Fruit fly (Drosophila melanogaster) whole organism, embryonic: Measurements from ENCODE around the gene Sc2.
A peak's percentile ranks its signal among the peaks of the same experiment; 100 is the strongest.

Experiments
- Bgb ChIP-seq: fragments of 200-800 bp; sonication (Bioruptor generic); IDR thresholded peaks from 2 replicates; pipeline ENCODE4 v1.3.6; 2022; ENCODE audit warnings: missing biosample characterization, missing genetic modification characterization; ENCODE audit not compliant: partially characterized antibody
- Blimp-1 ChIP-seq: fragments of 200-800 bp; sonication (Bioruptor generic); optimal IDR thresholded peaks from 3 replicates; lab custom pipeline; 2018; ENCODE audit warnings: missing biosample characterization, missing genetic modification characterization, mild to moderate bottlenecking, moderate library complexity, missing genetic modification reagents
- CG10267 ChIP-seq: fragments of 200-800 bp; sonication (Bioruptor generic); optimal IDR thresholded peaks from 2 replicates; lab custom pipeline; 2018; ENCODE audit warnings: missing biosample characterization, mild to moderate bottlenecking, missing genetic modification characterization, moderate library complexity
- CG12071 ChIP-seq: fragments of 200-800 bp; sonication (Bioruptor generic); optimal IDR thresholded peaks from 3 replicates; lab custom pipeline; 2018; ENCODE audit warnings: missing biosample characterization, mild to moderate bottlenecking, missing genetic modification characterization
- CG12155 ChIP-seq: fragments of 200-800 bp; sonication (Bioruptor generic); optimal IDR thresholded peaks from 3 replicates; lab custom pipeline; 2016; ENCODE audit warnings: missing biosample characterization, missing genetic modification characterization
- CG14050 ChIP-seq: fragments of 200-800 bp; sonication (Bioruptor generic); IDR thresholded peaks from 3 replicates; pipeline ENCODE4 v1.3.6; 2022; ENCODE audit warnings: missing biosample characterization, missing genetic modification characterization
- CG1603 ChIP-seq: fragments of 200-800 bp; sonication (Bioruptor generic); optimal IDR thresholded peaks from 2 replicates; lab custom pipeline; 2019; ENCODE audit warnings: missing biosample characterization, mild to moderate bottlenecking, missing genetic modification characterization, moderate library complexity
- CG1832 ChIP-seq: fragments of 200-800 bp; sonication (Bioruptor generic); optimal IDR thresholded peaks from 2 replicates; lab custom pipeline; 2017; ENCODE audit warnings: missing biosample characterization, mild to moderate bottlenecking, missing genetic modification characterization, inconsistent platforms
- CG32767 ChIP-seq: fragments of 200-800 bp; sonication (Bioruptor generic); IDR thresholded peaks from 2 replicates; pipeline ENCODE4 v1.3.6; 2022; ENCODE audit warnings: missing biosample characterization, missing genetic modification characterization
- CG34224 ChIP-seq: fragments of 200-800 bp; sonication (Bioruptor generic); IDR thresholded peaks from 3 replicates; pipeline ENCODE4 v1.3.6; 2022; ENCODE audit warnings: missing biosample characterization, missing genetic modification characterization; ENCODE audit not compliant: partially characterized antibody
- CG3726 ChIP-seq: fragments of 200-800 bp; sonication (Bioruptor generic); IDR thresholded peaks from 3 replicates; pipeline ENCODE4, ENCODE4 v1.3.6; 2022; ENCODE audit warnings: missing biosample characterization, missing genetic modification characterization
- CG3838 ChIP-seq: fragments of 200-800 bp; sonication (Bioruptor generic); optimal IDR thresholded peaks from 3 replicates; lab custom pipeline; 2016; ENCODE audit warnings: missing biosample characterization, missing genetic modification characterization
- CG42726 ChIP-seq: fragments of 200-800 bp; sonication (Bioruptor generic); IDR thresholded peaks from 2 replicates; pipeline ENCODE4 v1.3.6; 2022; ENCODE audit warnings: missing biosample characterization, missing genetic modification characterization; ENCODE audit not compliant: partially characterized antibody
- CG7271 ChIP-seq: fragments of 200-800 bp; sonication (Bioruptor generic); optimal IDR thresholded peaks from 2 replicates; lab custom pipeline; 2018; ENCODE audit warnings: missing biosample characterization, mild to moderate bottlenecking, missing genetic modification characterization, moderate library complexity
- CG7745 ChIP-seq: fragments of 200-800 bp; sonication (Bioruptor generic); optimal IDR thresholded peaks from 2 replicates; lab custom pipeline; 2018; ENCODE audit warnings: missing biosample characterization, mild to moderate bottlenecking, missing genetic modification characterization, moderate library complexity
- CG9609 ChIP-seq: fragments of 200-800 bp; sonication (Bioruptor generic); optimal IDR thresholded peaks from 3 replicates; lab custom pipeline; 2016; ENCODE audit warnings: missing biosample characterization, missing genetic modification characterization
- CG9797 ChIP-seq: fragments of 200-800 bp; sonication (Bioruptor generic); optimal IDR thresholded peaks from 3 replicates; lab custom pipeline; 2018; ENCODE audit warnings: missing biosample characterization, mild to moderate bottlenecking, missing genetic modification characterization
- CoRest ChIP-seq: fragments of 200-800 bp; sonication (Bioruptor generic); optimal IDR thresholded peaks from 3 replicates; lab custom pipeline; 2018; ENCODE audit warnings: missing biosample characterization, mild to moderate bottlenecking, missing genetic modification characterization, moderate library complexity
- Deaf1 ChIP-seq: fragments of 200-800 bp; optimal IDR thresholded peaks from 3 replicates; lab custom pipeline; 2019; ENCODE audit warnings: missing biosample characterization, mild to moderate bottlenecking, missing genetic modification characterization, moderate library complexity
- Elba2 ChIP-seq: fragments of 200-800 bp; sonication (Bioruptor generic); optimal IDR thresholded peaks from 3 replicates; lab custom pipeline; 2016; ENCODE audit warnings: missing biosample characterization, missing genetic modification characterization
- HLH54F ChIP-seq: fragments of 200-800 bp; sonication (Bioruptor generic); optimal IDR thresholded peaks from 3 replicates; lab custom pipeline; 2016; ENCODE audit warnings: missing biosample characterization, missing genetic modification characterization
- HmgZ ChIP-seq: fragments of 200-800 bp; sonication (Bioruptor generic); optimal IDR thresholded peaks from 2 replicates; lab custom pipeline; 2018; ENCODE audit warnings: missing biosample characterization, mild to moderate bottlenecking, missing genetic modification characterization
- Lhr ChIP-seq: fragments of 200-800 bp; sonication (Bioruptor generic); optimal IDR thresholded peaks from 3 replicates; lab custom pipeline; 2017; ENCODE audit warnings: mild to moderate bottlenecking, missing biosample characterization, missing genetic modification reagents, missing genetic modification characterization
- Mad ChIP-seq: fragments of 200-800 bp; sonication (Bioruptor generic); optimal IDR thresholded peaks from 2 replicates; lab custom pipeline; 2016; ENCODE audit warnings: missing biosample characterization, missing genetic modification characterization
- Myb ChIP-seq: fragments of 200-800 bp; sonication (Bioruptor generic); optimal IDR thresholded peaks from 2 replicates; lab custom pipeline; 2016; ENCODE audit warnings: missing biosample characterization, missing genetic modification characterization
- NC2β ChIP-seq: fragments of 200-800 bp; sonication (Bioruptor generic); optimal IDR thresholded peaks from 2 replicates; lab custom pipeline; 2016; ENCODE audit warnings: missing biosample characterization, missing genetic modification characterization
- NFAT ChIP-seq: fragments of 200-800 bp; sonication (Bioruptor generic); IDR thresholded peaks from 2 replicates; pipeline ENCODE4 v1.3.6; 2022; ENCODE audit warnings: missing biosample characterization, missing genetic modification characterization
- Oli ChIP-seq: fragments of 200-800 bp; sonication (Bioruptor generic); optimal IDR thresholded peaks from 2 replicates; lab custom pipeline; 2018; ENCODE audit warnings: missing biosample characterization, mild to moderate bottlenecking, missing genetic modification characterization, moderate library complexity
- Opbp ChIP-seq: fragments of 200-800 bp; sonication (Bioruptor generic); IDR thresholded peaks from 3 replicates; pipeline ENCODE4 v1.3.6; 2022; ENCODE audit warnings: missing biosample characterization, missing genetic modification characterization; ENCODE audit not compliant: partially characterized antibody
- Rx ChIP-seq: fragments of 200-800 bp; sonication (Bioruptor generic); IDR thresholded peaks from 2 replicates; pipeline ENCODE4 v1.3.6; 2022; ENCODE audit warnings: missing biosample characterization, missing genetic modification characterization
- YL-1 ChIP-seq: fragments of 200-800 bp; sonication (Bioruptor generic); optimal IDR thresholded peaks from 3 replicates; lab custom pipeline; 2017; ENCODE audit warnings: missing biosample characterization, mild to moderate bottlenecking, missing genetic modification characterization
- cg ChIP-seq: fragments of 200-800 bp; sonication (Bioruptor generic); optimal IDR thresholded peaks from 3 replicates; lab custom pipeline; 2019; ENCODE audit warnings: missing biosample characterization, mild to moderate bottlenecking, missing genetic modification characterization, moderate library complexity
- chinmo ChIP-seq: fragments of 200-800 bp; sonication (Bioruptor generic); IDR thresholded peaks from 4 replicates; pipeline ENCODE4 v1.3.6; 2022; ENCODE audit warnings: missing biosample characterization, missing genetic modification characterization; ENCODE audit not compliant: partially characterized antibody
- crol ChIP-seq: fragments of 200-800 bp; sonication (Bioruptor generic); IDR thresholded peaks from 2 replicates; pipeline ENCODE4 v1.3.6; 2022; ENCODE audit warnings: missing biosample characterization, missing genetic modification characterization
- disco-r ChIP-seq: fragments of 200-800 bp; sonication (Bioruptor generic); optimal IDR thresholded peaks from 2 replicates; lab custom pipeline; 2016; ENCODE audit warnings: missing biosample characterization, missing genetic modification characterization
- dm ChIP-seq: fragments of 200-800 bp; sonication (Bioruptor generic); optimal IDR thresholded peaks from 3 replicates; lab custom pipeline; 2016; ENCODE audit warnings: missing biosample characterization, missing genetic modification characterization
- fd64A ChIP-seq: fragments of 200-800 bp; sonication (Bioruptor generic); optimal IDR thresholded peaks from 3 replicates; lab custom pipeline; 2018; ENCODE audit warnings: missing biosample characterization, mild to moderate bottlenecking, missing genetic modification characterization
- gcm ChIP-seq: fragments of 200-800 bp; sonication (Bioruptor generic); optimal IDR thresholded peaks from 2 replicates; lab custom pipeline; 2019; ENCODE audit warnings: missing biosample characterization, mild to moderate bottlenecking, missing genetic modification characterization, moderate library complexity
- gcm2 ChIP-seq: fragments of 200-800 bp; sonication (Bioruptor generic); optimal IDR thresholded peaks from 2 replicates; lab custom pipeline; 2016; ENCODE audit warnings: missing biosample characterization, missing genetic modification characterization
- inv ChIP-seq: fragments of 200-800 bp; sonication (Bioruptor generic); IDR thresholded peaks from 2 replicates; pipeline ENCODE4 v1.3.6; 2022; ENCODE audit warnings: missing biosample characterization, missing genetic modification characterization; ENCODE audit not compliant: partially characterized antibody
- sens ChIP-seq: fragments of 200-800 bp; sonication (Bioruptor generic); peaks from one replicate; lab custom pipeline; 2016; ENCODE audit warnings: missing biosample characterization, missing genetic modification characterization
- sim ChIP-seq: fragments of 200-800 bp; sonication (Bioruptor generic); IDR thresholded peaks from 2 replicates; pipeline ENCODE4 v1.3.6; 2022; ENCODE audit warnings: missing biosample characterization, missing genetic modification characterization
- stwl ChIP-seq: fragments of 200-800 bp; sonication (Bioruptor generic); optimal IDR thresholded peaks from 3 replicates; lab custom pipeline; 2018; ENCODE audit warnings: missing biosample characterization, mild to moderate bottlenecking, missing genetic modification characterization, moderate library complexity
- sug ChIP-seq: fragments of 200-800 bp; optimal IDR thresholded peaks from 2 replicates; lab custom pipeline; 2019; ENCODE audit warnings: missing biosample characterization, mild to moderate bottlenecking, missing genetic modification characterization, moderate library complexity
- tna ChIP-seq: fragments of 200-800 bp; sonication (Bioruptor generic); IDR thresholded peaks from 2 replicates; pipeline ENCODE4 v1.3.6; 2022; ENCODE audit warnings: missing biosample characterization, missing genetic modification characterization; ENCODE audit not compliant: partially characterized antibody
- trem ChIP-seq: fragments of 200-800 bp; optimal IDR thresholded peaks from 3 replicates; lab custom pipeline; 2019; ENCODE audit warnings: missing biosample characterization, mild to moderate bottlenecking, missing genetic modification characterization, moderate library complexity
- trh ChIP-seq: fragments of 200-800 bp; sonication (Bioruptor generic); optimal IDR thresholded peaks from 2 replicates; lab custom pipeline; 2016; ENCODE audit warnings: missing biosample characterization, missing genetic modification characterization
- zf30C ChIP-seq: fragments of 200-800 bp; sonication (Bioruptor generic); optimal IDR thresholded peaks from 3 replicates; lab custom pipeline; 2018; ENCODE audit warnings: missing biosample characterization, mild to moderate bottlenecking, missing genetic modification characterization

Gene Sc2

dm6 chr3L:3908838-3909810 is 5.8 kb downstream of the Sc2 start (continued):
- TF ChIP-seq sens (GFP tag; lab: Kevin White, UChicago): peak; percentile 84
- peak; percentile 20 for TF ChIP-seq HmgZ (tag; lab: Kevin White, UChicago)
- TF ChIP-seq CG3838 (GFP tag; lab: Kevin White, UChicago): no peak
- TF ChIP-seq CG34224 (GFP tag; lab: Robert Waterston, UW): peak; percentile 68
- peak; percentile 12; the same call in 1 of the 2 replicates for TF ChIP-seq NFAT (GFP tag; lab: Robert Waterston, UW)
- TF ChIP-seq Bgb (GFP tag; lab: Robert Waterston, UW): peak; percentile 65
- TF ChIP-seq trem (tag; lab: Kevin White, UChicago): peak; percentile 44
- peak; percentile 31 for TF ChIP-seq YL-1 (GFP tag; lab: Kevin White, UChicago)
- TF ChIP-seq dm (GFP tag; lab: Kevin White, UChicago): peak; percentile 41
- peak; percentile 18 for TF ChIP-seq Lhr (GFP tag; lab: Kevin White, UChicago)
- TF ChIP-seq sim: no peak
- TF ChIP-seq Elba2 (GFP tag; lab: Kevin White, UChicago): peak; percentile 96
- peak; percentile 93 for TF ChIP-seq crol (GFP tag; lab: Robert Waterston, UW)
- TF ChIP-seq CG32767: no peak
- TF ChIP-seq inv (GFP tag; lab: Robert Waterston, UW): peak; percentile 45; the same call in 1 of the 2 replicates
- no peak for TF ChIP-seq gcm (GFP tag; lab: Kevin White, UChicago)
- TF ChIP-seq CG10267 (tag; lab: Kevin White, UChicago): peak; percentile 39
- TF ChIP-seq CG1603: peak; percentile 55
- TF ChIP-seq NC2β (GFP tag; lab: Kevin White, UChicago): peak; percentile 6
- TF ChIP-seq gcm2 (GFP tag; lab: Kevin White, UChicago): no peak
- peak; percentile 73 for TF ChIP-seq CG42726 (GFP tag; lab: Robert Waterston, UW)
- peak; percentile 72; the same call in 2 of the 4 replicates for TF ChIP-seq chinmo (GFP tag; lab: Robert Waterston, UW)
- peak; percentile 14 for TF ChIP-seq sug (tag; lab: Kevin White, UChicago)
- no peak for TF ChIP-seq HLH54F
- TF ChIP-seq CG9797 (GFP tag; lab: Kevin White, UChicago): peak; percentile 47
- no peak for TF ChIP-seq CG14050
- peak; percentile 22 for TF ChIP-seq Deaf1 (tag; lab: Kevin White, UChicago)
- TF ChIP-seq stwl (tag; lab: Kevin White, UChicago): peak; percentile 72
- no peak for TF ChIP-seq CG12071
- peak; percentile 99 for TF ChIP-seq Myb (GFP tag; lab: Kevin White, UChicago)
- peak; percentile 76 for TF ChIP-seq Opbp (GFP tag; lab: Robert Waterston, UW)
- peak; percentile 40; the same call in 1 of the 2 replicates for TF ChIP-seq tna

dm6 chr3L:3909831-3910230 is 6.5 kb downstream of the Sc2 start, which contains the start of gene mge:
mge (minus strand) TSS chr3L:3909931.
- TF ChIP-seq CG12155 (GFP tag; lab: Kevin White, UChicago) (no peak), CG3726 (GFP tag; lab: Robert Waterston, UW) (no peak), CG7271 (tag; lab: Kevin White, UChicago) (no peak), CoRest (tag; lab: Kevin White, UChicago) (no peak), Oli (tag; lab: Kevin White, UChicago) (no peak), Blimp-1 (no peak), Rx (GFP tag; lab: Robert Waterston, UW) (no peak), zf30C (GFP tag; lab: Kevin White, UChicago) (no peak), Elba2 (GFP tag; lab: Kevin White, UChicago) (no peak), CG7745 (tag; lab: Kevin White, UChicago) (no peak), fd64A (GFP tag; lab: Kevin White, UChicago) (no peak), trh (GFP tag; lab: Kevin White, UChicago) (no peak), CG9609 (GFP tag; lab: Kevin White, UChicago) (no peak), CG1832 (GFP tag; lab: Kevin White, UChicago) (no peak), stwl (tag; lab: Kevin White, UChicago) (no peak), disco-r (GFP tag; lab: Kevin White, UChicago) (no peak), cg (GFP tag; lab: Kevin White, UChicago) (no peak), Mad (GFP tag; lab: Kevin White, UChicago) (no peak)
